Fruit fly (Drosophila melanogaster): ENCODE results near the gene CG33689.
A peak's percentile ranks its signal among the peaks of the same experiment; 100 is the strongest.

CG33689 gene

dm6 chr3L:16203236-16203635, 3.2 kb downstream of the CG33689 start (continued):
- TF ChIP-seq H15 (GFP tag; IDR thresholded peaks at IDR 0.05) = peak; percentile 81
- TF ChIP-seq pzg (GFP tag; optimal IDR thresholded peaks at IDR 0.05) = peak; percentile 4
- TF ChIP-seq GATAe (GFP tag; conservative IDR thresholded peaks at IDR 0.05) = no peak; the same call in 1 of the 2 replicates
- TF ChIP-seq jing (GFP tag; optimal IDR thresholded peaks at IDR 0.05) = peak; percentile 28
- peak; percentile 5 for TF ChIP-seq trem (tag; optimal IDR thresholded peaks at IDR 0.05)
- TF ChIP-seq CG2875 (GFP tag; optimal IDR thresholded peaks at IDR 0.05) = peak; percentile 33
- TF ChIP-seq usp (GFP tag; optimal IDR thresholded peaks at IDR 0.05) = no peak
- peak; percentile 83 for TF ChIP-seq dmrt99B (tag; optimal IDR thresholded peaks at IDR 0.05)
- TF ChIP-seq CG32767 (GFP tag; IDR thresholded peaks at IDR 0.05) = no peak; the same call in 1 of the 2 replicates
- no peak for TF ChIP-seq Tbp (GFP tag; optimal IDR thresholded peaks at IDR 0.05)
- TF ChIP-seq bowl (GFP tag; IDR thresholded peaks at IDR 0.05) = peak; percentile 44; the same call in 1 of the 2 replicates
- TF ChIP-seq sna (GFP tag; IDR thresholded peaks at IDR 0.05; ENCODE audit: partially characterized antibody) = no peak
- peak; percentile 59 for TF ChIP-seq tx (GFP tag; optimal IDR thresholded peaks at IDR 0.05)
- no peak for TF ChIP-seq Sin3A (optimal IDR thresholded peaks at IDR 0.05)
- TF ChIP-seq dmrt11E (tag; optimal IDR thresholded peaks at IDR 0.05) = no peak
- TF ChIP-seq dysf (GFP tag; IDR thresholded peaks at IDR 0.05) = peak; percentile 92
- peak; percentile 51 for TF ChIP-seq Atf3 (GFP tag; optimal IDR thresholded peaks at IDR 0.05)
- peak; percentile 44; the same call in 1 of the 2 replicates for TF ChIP-seq Gsc (GFP tag; IDR thresholded peaks at IDR 0.05)
- no peak for TF ChIP-seq CG2199 (GFP tag; IDR thresholded peaks at IDR 0.05)
- TF ChIP-seq tna (GFP tag; IDR thresholded peaks at IDR 0.05; ENCODE audit: partially characterized antibody) = no peak
- TF ChIP-seq gcm2 (GFP tag; optimal IDR thresholded peaks at IDR 0.05) = peak; percentile 39
- 0 out of 3 replicates have a peak, but pooled peaks have one; percentile 41 for TF ChIP-seq hb (GFP tag; IDR thresholded peaks at IDR 0.05; ENCODE audit: partially characterized antibody)
- peak; percentile 16 for TF ChIP-seq gcm (GFP tag; optimal IDR thresholded peaks at IDR 0.05)
- TF ChIP-seq CG17912 (GFP tag; optimal IDR thresholded peaks at IDR 0.05) = no peak
- TF ChIP-seq CG2129 (GFP tag; IDR thresholded peaks at IDR 0.05; ENCODE audit: partially characterized antibody) = no peak
- TF ChIP-seq unc-4 (GFP tag; IDR thresholded peaks at IDR 0.05; ENCODE audit: partially characterized antibody) = no peak
- peak; percentile 66 for TF ChIP-seq CG33213 (GFP tag; optimal IDR thresholded peaks at IDR 0.05)
- peak; percentile 74 for TF ChIP-seq klu (GFP tag; IDR thresholded peaks at IDR 0.05)
- TF ChIP-seq CG1647 (GFP tag; optimal IDR thresholded peaks at IDR 0.05) = peak; percentile 62
- peak; percentile 61 for TF ChIP-seq Hand (GFP tag; optimal IDR thresholded peaks at IDR 0.05)
- TF ChIP-seq eve (GFP tag; optimal IDR thresholded peaks at IDR 0.05) = peak in 1 of 2 experiments; percentile 35
- peak; percentile 71 to 91 for TF ChIP-seq dpn (GFP tag; optimal IDR thresholded peaks at IDR 0.05)
- peak; percentile 83 for TF ChIP-seq CG43689 (GFP tag; IDR thresholded peaks at IDR 0.05)
- TF ChIP-seq zfh2 (GFP tag; optimal IDR thresholded peaks at IDR 0.05) = peak; percentile 81
- TF ChIP-seq bcd (GFP tag; optimal IDR thresholded peaks at IDR 0.05) = peak; percentile 84
- no peak for TF ChIP-seq Dfd (GFP tag; optimal IDR thresholded peaks at IDR 0.05)
- peak; percentile 84 for TF ChIP-seq H2.0 (GFP tag; IDR thresholded peaks at IDR 0.05)
- peak; percentile 86 for TF ChIP-seq Hmr (GFP tag; optimal IDR thresholded peaks at IDR 0.05)
- TF ChIP-seq shn (GFP tag; optimal IDR thresholded peaks at IDR 0.05) = peak; percentile 73
- no peak for TF ChIP-seq chm (GFP tag; IDR thresholded peaks at IDR 0.05)
- TF ChIP-seq Opbp (GFP tag; IDR thresholded peaks at IDR 0.05; ENCODE audit: partially characterized antibody) = no peak
- TF ChIP-seq pnt (GFP tag; optimal IDR thresholded peaks at IDR 0.05) = peak; percentile 79
- TF ChIP-seq CG6654 (GFP tag; optimal IDR thresholded peaks at IDR 0.05) = peak; percentile 50
- TF ChIP-seq run (tag; optimal IDR thresholded peaks at IDR 0.05) = peak; percentile 16
- TF ChIP-seq CG7372 (GFP tag; IDR thresholded peaks at IDR 0.05) = peak; percentile 82
- peak; percentile 34; the same call in 1 of the 3 replicates for TF ChIP-seq CG17361 (GFP tag; IDR thresholded peaks at IDR 0.05)
- peak; percentile 92 for TF ChIP-seq CG32532 (GFP tag; IDR thresholded peaks at IDR 0.05)
- peak; percentile 63; the same call in 1 of the 3 replicates for TF ChIP-seq so (GFP tag; IDR thresholded peaks at IDR 0.05)
- no peak for TF ChIP-seq HLH4C (GFP tag; IDR thresholded peaks at IDR 0.05; ENCODE audit: partially characterized antibody)
- peak; percentile 84 for TF ChIP-seq gsb (GFP tag; IDR thresholded peaks at IDR 0.05)
- peak; percentile 90 for TF ChIP-seq sob (GFP tag; IDR thresholded peaks at IDR 0.05)
